Worm (Caenorhabditis elegans) whole organism, L4 larva: ENCODE data around the gene Y54E2A.9.

Experiments
- D1046.2 ChIP-seq: fragments of 200-800 bp; sonication (Bioruptor generic); IDR thresholded peaks from 2 replicates; pipeline ENCODE4 v1.3.6; 2022; ENCODE audit warnings: missing genetic modification characterization, missing compliant biosample characterization
- F49E8.2 ChIP-seq: sonication (generic microtip); optimal IDR thresholded peaks from 2 replicates; lab custom pipeline; 2016; ENCODE audit warnings: missing compliant biosample characterization, mild to moderate bottlenecking, missing genetic modification characterization, borderline replicate concordance
- aha-1 ChIP-seq: fragments of 150-350 bp; peaks from one replicate; lab custom pipeline; 2014; ENCODE audit warnings: missing biosample characterization, missing genetic modification characterization
- ceh-20 ChIP-seq: fragments of 200-800 bp; sonication (Bioruptor generic); IDR thresholded peaks from 2 replicates; pipeline ENCODE4 v1.3.6; 2022; ENCODE audit warnings: missing genetic modification reagents, missing genetic modification characterization, missing compliant biosample characterization
- ceh-32 ChIP-seq: sonication (generic microtip); optimal IDR thresholded peaks from 2 replicates; lab custom pipeline; 2016; ENCODE audit warnings: mild to moderate bottlenecking, missing genetic modification characterization, missing compliant biosample characterization; ENCODE audit not compliant: poor library complexity
- ceh-82 ChIP-seq: sonication (generic microtip); optimal IDR thresholded peaks from 2 replicates; lab custom pipeline; 2017; ENCODE audit warnings: missing biosample characterization, missing genetic modification characterization
- ces-1 ChIP-seq: fragments of 150-350 bp; sonication (generic microtip); optimal IDR thresholded peaks from 4 replicates; lab custom pipeline; 2014; ENCODE audit warnings: missing biosample characterization, missing genetic modification reagents, missing genetic modification characterization
- daf-16 ChIP-seq, 3 experiments: sonication (generic microtip); optimal IDR thresholded peaks; 2 replicates each; lab custom pipeline; 2016 to 2017; ENCODE audit warnings: missing genetic modification characterization in 3 of 3, missing genetic modification reagents in 3 of 3, mild to moderate bottlenecking in 2 of 3, missing compliant biosample characterization in 2 of 3, missing biosample characterization in 1 of 3, moderate library complexity in 1 of 3
- dmd-6 ChIP-seq: fragments of 200-800 bp; sonication (Bioruptor generic); IDR thresholded peaks from 2 replicates; pipeline ENCODE4 v1.3.6; 2022; ENCODE audit warnings: missing genetic modification reagents, missing genetic modification characterization, missing compliant biosample characterization
- duxl-1 ChIP-seq: sonication (generic microtip); optimal IDR thresholded peaks from 2 replicates; lab custom pipeline; 2016; ENCODE audit warnings: mild to moderate bottlenecking, missing genetic modification characterization, moderate library complexity, missing compliant biosample characterization; ENCODE audit not compliant: poor library complexity
- dve-1 ChIP-seq: sonication (generic microtip); optimal IDR thresholded peaks from 2 replicates; lab custom pipeline; 2017; ENCODE audit warnings: antibody characterized with exemption, mild to moderate bottlenecking, missing genetic modification characterization, missing compliant biosample characterization; ENCODE audit not compliant: insufficient read depth
- egl-43 ChIP-seq: fragments of 200-800 bp; sonication (Bioruptor generic); IDR thresholded peaks from 2 replicates; pipeline ENCODE4 v1.3.6; 2022; ENCODE audit warnings: missing genetic modification reagents, missing genetic modification characterization, missing compliant biosample characterization
- fkh-10 ChIP-seq: fragments of 150-350 bp; optimal IDR thresholded peaks from 2 replicates; lab custom pipeline; 2014; ENCODE audit warnings: missing biosample characterization, missing genetic modification reagents, missing genetic modification characterization
- hlh-30 ChIP-seq: sonication (generic microtip); optimal IDR thresholded peaks from 2 replicates; lab custom pipeline; 2017; ENCODE audit warnings: antibody characterized with exemption, mild to moderate bottlenecking, missing genetic modification characterization, missing compliant biosample characterization; ENCODE audit not compliant: insufficient read depth
- hmg-1.1 ChIP-seq: fragments of 200-800 bp; sonication (Bioruptor generic); IDR thresholded peaks from 2 replicates; pipeline ENCODE4 v1.3.6; 2022; ENCODE audit warnings: missing genetic modification reagents, missing genetic modification characterization, missing compliant biosample characterization
- lin-13 ChIP-seq: fragments of 150-350 bp; optimal IDR thresholded peaks from 2 replicates; lab custom pipeline; 2014; ENCODE audit warnings: missing biosample characterization, missing genetic modification reagents, missing genetic modification characterization
- lsy-2 ChIP-seq, 2 experiments: fragments of 150-350 bp in 1 of 2; sonication (generic microtip) in 1 of 2; optimal IDR thresholded peaks; 2 replicates each; lab custom pipeline; 2014 to 2017; ENCODE audit warnings: missing biosample characterization in 2 of 2, missing genetic modification characterization in 2 of 2
- madf-5 ChIP-seq, 2 experiments: fragments of 200-800 bp; sonication (Bioruptor generic); IDR thresholded peaks; 2 replicates each; pipeline ENCODE4 v1.3.6; 2022; ENCODE audit warnings: missing compliant biosample characterization in 2 of 2, missing genetic modification characterization in 2 of 2
- mdl-1 ChIP-seq, 2 experiments: fragments of 150-350 bp in 1 of 2; sonication (generic microtip) in 1 of 2; optimal IDR thresholded peaks; 2 replicates each; lab custom pipeline; 2014 to 2017; ENCODE audit warnings: missing biosample characterization in 2 of 2, missing genetic modification characterization in 2 of 2
- mep-1 ChIP-seq: fragments of 150-350 bp; sonication (generic microtip); optimal IDR thresholded peaks from 3 replicates; lab custom pipeline; 2014; ENCODE audit warnings: missing biosample characterization, missing genetic modification characterization
- mes-2 ChIP-seq: sonication (generic microtip); optimal IDR thresholded peaks from 2 replicates; lab custom pipeline; 2016; ENCODE audit warnings: missing genotype, mild to moderate bottlenecking, missing genetic modification characterization, missing compliant biosample characterization; ENCODE audit not compliant: poor library complexity, severe bottlenecking
- mxl-3 ChIP-seq: fragments of 200-800 bp; sonication (Bioruptor generic); optimal IDR thresholded peaks from 2 replicates; lab custom pipeline; 2018; ENCODE audit warnings: mild to moderate bottlenecking, missing genetic modification characterization, missing compliant biosample characterization
- nhr-102 ChIP-seq: sonication (generic microtip); optimal IDR thresholded peaks from 2 replicates; lab custom pipeline; 2016; ENCODE audit warnings: mild to moderate bottlenecking, missing genetic modification characterization, moderate library complexity, missing compliant biosample characterization
- nhr-11 ChIP-seq: fragments of 150-350 bp; optimal IDR thresholded peaks from 2 replicates; lab custom pipeline; 2014; ENCODE audit warnings: missing biosample characterization, missing genetic modification characterization
- nhr-111 ChIP-seq: fragments of 200-800 bp; sonication (Bioruptor generic); optimal IDR thresholded peaks from 2 replicates; lab custom pipeline; 2018; ENCODE audit warnings: mild to moderate bottlenecking, missing genetic modification characterization, missing compliant biosample characterization
- nhr-237 ChIP-seq: sonication (generic microtip); optimal IDR thresholded peaks from 2 replicates; lab custom pipeline; 2017; ENCODE audit warnings: missing biosample characterization, missing genetic modification characterization
- nhr-25 ChIP-seq: sonication (generic microtip); optimal IDR thresholded peaks from 2 replicates; lab custom pipeline; 2017; ENCODE audit warnings: missing genetic modification characterization, mild to moderate bottlenecking, missing compliant biosample characterization, antibody characterized with exemption, moderate library complexity, borderline replicate concordance; ENCODE audit not compliant: insufficient read depth
- nhr-28 ChIP-seq: fragments of 150-350 bp; optimal IDR thresholded peaks from 2 replicates; lab custom pipeline; 2014; ENCODE audit warnings: missing biosample characterization, missing genetic modification characterization
- nhr-77 ChIP-seq: fragments of 150-350 bp; optimal IDR thresholded peaks from 2 replicates; lab custom pipeline; 2014; ENCODE audit warnings: missing biosample characterization, missing genetic modification characterization
- pha-4 ChIP-seq, 2 experiments: fragments of 150-350 bp in 1 of 2; fragments of 200-800 bp in 1 of 2; sonication (Bioruptor generic) in 1 of 2; IDR thresholded peaks in 1 of 2; optimal IDR thresholded peaks in 1 of 2; 2 replicates each; pipeline versions ENCODE4 v1.3.6 to Lab custom; 2014 to 2022; ENCODE audit warnings: missing genetic modification characterization in 2 of 2, missing genetic modification reagents in 2 of 2, missing biosample characterization in 1 of 2, missing compliant biosample characterization in 1 of 2
- pqm-1 ChIP-seq: sonication (generic microtip); optimal IDR thresholded peaks from 2 replicates; lab custom pipeline; 2017; ENCODE audit warnings: missing biosample characterization, missing genetic modification characterization
- rbr-2 ChIP-seq: sonication (generic microtip); optimal IDR thresholded peaks from 2 replicates; lab custom pipeline; 2016; ENCODE audit warnings: missing genotype, missing genetic modification characterization, missing compliant biosample characterization
- set-16 ChIP-seq: fragments of 200-800 bp; sonication (Bioruptor generic); IDR thresholded peaks from 2 replicates; pipeline ENCODE4 v1.3.6; 2022; ENCODE audit warnings: missing genetic modification reagents, missing genetic modification characterization, missing compliant biosample characterization
- spr-1 ChIP-seq: sonication (generic microtip); optimal IDR thresholded peaks from 2 replicates; lab custom pipeline; 2016; ENCODE audit warnings: mild to moderate bottlenecking, missing genetic modification characterization, missing compliant biosample characterization
- unc-62 ChIP-seq, 3 experiments: fragments of 150-350 bp in 1 of 3; sonication (generic microtip); optimal IDR thresholded peaks in 2 of 3; peaks in 1 of 3; 1 replicate in 1 of 3; 2 replicates in 2 of 3; lab custom pipeline; 2014 to 2017; ENCODE audit warnings: missing biosample characterization in 3 of 3, missing genetic modification characterization in 3 of 3, missing genetic modification reagents in 3 of 3, missing genotype in 1 of 3
- zfp-2 ChIP-seq: sonication (generic microtip); optimal IDR thresholded peaks from 2 replicates; lab custom pipeline; 2016; ENCODE audit warnings: mild to moderate bottlenecking, missing genetic modification characterization, missing compliant biosample characterization
- ztf-11 ChIP-seq: fragments of 150-350 bp; optimal IDR thresholded peaks from 2 replicates; lab custom pipeline; 2014; ENCODE audit warnings: missing biosample characterization, missing genetic modification characterization

Y54E2A.9 gene

DNA sequence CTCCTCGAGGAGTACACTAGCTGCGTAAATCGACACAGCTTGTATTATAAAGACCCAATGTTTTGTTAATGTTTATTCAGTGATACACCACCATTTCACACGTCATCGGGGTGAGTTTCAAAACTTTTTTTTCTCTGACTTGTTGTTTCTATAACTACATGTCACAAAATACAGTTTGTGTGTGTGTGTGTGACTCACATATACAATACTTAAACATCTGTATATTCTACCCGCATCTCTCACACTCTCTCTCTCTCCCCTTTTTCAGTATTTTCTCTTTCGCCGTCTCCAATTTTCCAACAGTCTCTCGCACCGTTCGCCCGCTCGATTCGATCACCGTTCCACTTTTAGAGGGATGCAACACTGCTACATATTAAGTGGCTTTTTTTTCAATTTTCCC lies 25.7 kb upstream of the Y54E2A.9 start (continued):
- peak; percentile 1 for TF ChIP-seq duxl-1
- peak in 1 of 2 experiments; percentile 3 for TF ChIP-seq lsy-2 (tag; optimal IDR thresholded peaks at IDR 0.05; lab: Kevin White, UChicago)
- TF ChIP-seq rbr-2 (tag; lab: Kevin White, UChicago): no peak
- TF ChIP-seq nhr-25 (tag; lab: Kevin White, UChicago): no peak
- TF ChIP-seq nhr-77 (tag; lab: Kevin White, UChicago): peak; percentile 80
- peak; percentile 87 for TF ChIP-seq dve-1 (tag; lab: Kevin White, UChicago)
- peak; percentile 10 for TF ChIP-seq nhr-102 (tag; lab: Kevin White, UChicago)
- no peak for TF ChIP-seq daf-16 (GFP tag; optimal IDR thresholded peaks at IDR 0.05; lab: Kevin White, UChicago)
- TF ChIP-seq daf-16 (tag; optimal IDR thresholded peaks at IDR 0.05; lab: Kevin White, UChicago): peak; percentile 77
- TF ChIP-seq nhr-28 (tag; lab: Kevin White, UChicago): peak; percentile 98
- peak; percentile 28 for TF ChIP-seq hlh-30 (tag; lab: Kevin White, UChicago)
- peak; percentile 30 for TF ChIP-seq pqm-1
- no peak for TF ChIP-seq ceh-32 (tag; lab: Kevin White, UChicago)
- TF ChIP-seq lin-13 (GFP tag; lab: Kevin White, UChicago): peak; percentile 20
- TF ChIP-seq mes-2 (tag; lab: Kevin White, UChicago): peak; percentile 16
- peak; percentile 71 for TF ChIP-seq dmd-6 (GFP tag; lab: Robert Waterston, UW)
- TF ChIP-seq, all 104 proteins: peak for 21

DNA sequence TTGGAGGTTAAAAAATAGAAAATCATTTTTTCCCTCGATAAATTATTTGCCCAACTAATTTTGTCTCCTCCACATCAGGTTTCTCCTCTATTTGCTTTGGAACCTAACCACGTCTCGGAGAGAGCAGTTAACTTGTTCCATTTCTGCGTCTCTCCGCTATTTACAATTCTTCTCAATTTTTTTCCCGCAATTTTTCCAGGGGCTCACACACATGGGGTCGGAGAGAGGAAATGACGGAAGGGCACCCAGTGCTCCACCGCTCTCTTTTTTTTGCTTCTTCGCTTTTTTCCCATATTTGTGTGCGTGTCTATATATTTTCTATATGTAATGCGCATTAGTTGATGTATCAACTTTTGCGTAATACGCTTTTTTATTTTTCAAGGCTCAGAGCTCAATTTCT lies 24.8 kb upstream of the Y54E2A.9 start:
- no peak for TF ChIP-seq pha-4 (GFP tag; IDR thresholded peaks at IDR 0.05; lab: Robert Waterston, UW)
- peak; percentile 52 for TF ChIP-seq pha-4 (tag; optimal IDR thresholded peaks at IDR 0.05; lab: Kevin White, UChicago)
- peak; percentile 3 for TF ChIP-seq nhr-11 (tag; lab: Kevin White, UChicago)
- TF ChIP-seq lsy-2 (tag; optimal IDR thresholded peaks at IDR 0.05; lab: Kevin White, UChicago): peak in 1 of 2 experiments; percentile 38
- TF ChIP-seq hmg-1.1 (GFP tag; lab: Robert Waterston, UW): peak; percentile 33; the same call in 1 of the 2 replicates
- peak; percentile 13 for TF ChIP-seq mes-2 (tag; lab: Kevin White, UChicago)
- peak; percentile 27 for TF ChIP-seq aha-1
- peak; percentile 28 for TF ChIP-seq rbr-2 (tag; lab: Kevin White, UChicago)
- TF ChIP-seq madf-5 (GFP tag; IDR thresholded peaks at IDR 0.05; lab: Robert Waterston, UW): no peak
- peak; percentile 6 for TF ChIP-seq hlh-30 (tag; lab: Kevin White, UChicago)
- TF ChIP-seq mep-1 (tag; lab: Kevin White, UChicago): peak; percentile 36
- TF ChIP-seq fkh-10 (GFP tag; lab: Kevin White, UChicago): peak; percentile 29
- no peak for TF ChIP-seq F49E8.2
- no peak for TF ChIP-seq ztf-11
- peak; percentile 26 for TF ChIP-seq nhr-77 (tag; lab: Kevin White, UChicago)

DNA sequence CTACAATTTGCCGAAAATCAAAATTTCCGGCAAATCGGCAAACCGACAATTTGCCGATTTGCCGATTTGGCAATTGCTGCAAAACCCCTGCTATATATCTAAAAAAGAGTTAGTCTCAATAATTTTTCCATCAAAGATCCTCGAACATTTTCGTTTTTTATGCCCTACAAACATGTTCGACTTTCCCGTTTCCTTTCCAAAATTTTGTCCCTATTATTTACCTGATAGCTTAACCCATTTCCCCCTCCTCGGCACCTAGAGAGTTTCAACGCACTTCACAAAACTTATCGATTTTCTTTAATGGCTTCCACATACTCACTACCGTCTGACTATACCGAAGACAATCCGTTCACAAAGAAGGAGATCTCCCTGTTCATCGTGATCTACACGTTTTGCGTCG lies 22.9 kb upstream of the Y54E2A.9 start, which contains the start of gene W01D2.6:
TSS of gene W01D2.6 (plus strand) at position 301 of the 400 bp plus-strand sequence.
- TF ChIP-seq nhr-111 (GFP tag; lab: Kevin White, UChicago) (no peak), unc-62 (GFP tag; optimal IDR thresholded peaks at IDR 0.05 in 1 of 2; lab: Kevin White, UChicago) (no peak), unc-62 (tag; optimal IDR thresholded peaks at IDR 0.05; lab: Kevin White, UChicago) (no peak)

DNA sequence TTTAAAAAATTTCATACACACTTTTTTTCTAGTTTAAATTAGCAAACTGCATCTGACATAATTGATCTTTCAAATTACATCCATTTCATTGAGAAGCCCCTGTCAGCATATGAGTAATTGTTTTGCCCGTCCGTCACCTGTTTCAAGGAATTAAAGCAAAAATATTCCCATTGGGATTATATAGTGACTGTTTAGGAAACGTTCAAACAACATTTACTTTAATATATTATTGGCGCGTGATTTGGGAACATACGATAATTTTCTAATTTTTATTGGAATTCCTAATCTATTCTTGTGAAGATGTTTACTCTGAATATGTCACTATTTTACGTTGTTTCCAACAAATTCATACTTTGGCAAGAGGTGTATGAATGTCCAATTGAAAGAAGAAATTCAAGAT lies 19.9 kb upstream of the Y54E2A.9 start, which contains the start of gene srt-11:
TSS of gene srt-11 (plus strand) at position 301 of the 400 bp plus-strand sequence.
- TF ChIP-seq aha-1 (peak; percentile 4), mdl-1 (tag; optimal IDR thresholded peaks at IDR 0.05; lab: Kevin White, UChicago) (no peak)
- TF ChIP-seq, all 104 proteins: peak for 1

DNA sequence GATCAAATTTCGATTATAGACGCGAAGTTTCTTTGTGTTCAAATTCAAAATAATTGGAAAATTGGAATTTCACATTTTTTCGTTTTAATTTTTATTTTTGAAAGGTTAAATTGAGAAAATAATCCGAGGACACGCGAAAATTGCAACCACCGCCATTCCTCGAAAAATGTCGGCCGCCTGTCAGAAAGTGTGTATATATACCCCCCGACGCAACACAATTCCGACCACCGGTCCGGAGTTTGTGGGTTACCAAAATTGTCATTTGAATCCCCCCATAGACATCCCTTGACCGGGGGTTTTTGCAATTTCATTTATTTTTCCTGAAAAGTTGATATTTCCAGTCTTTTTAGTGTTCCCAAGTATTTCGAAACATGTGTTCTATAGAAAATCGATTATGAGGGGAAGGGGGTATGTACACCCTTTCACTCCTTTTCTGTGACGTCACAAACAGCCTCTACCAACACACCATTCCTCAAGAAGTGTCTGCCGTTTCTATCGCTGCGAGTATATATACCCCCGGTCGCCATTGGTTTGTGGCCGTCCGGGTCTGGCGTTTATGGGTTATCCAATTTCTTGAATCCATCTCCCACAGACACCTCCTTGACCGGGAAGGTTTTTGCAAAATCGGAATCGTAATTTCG lies 18.6 kb upstream of the Y54E2A.9 start, which contains the start of gene W01D2.3:
TSS of gene W01D2.3 (minus strand) at position 51 of the 641 bp plus-strand sequence.
- TF ChIP-seq fkh-10 (GFP tag; lab: Kevin White, UChicago): no peak
- peak; percentile 81 for TF ChIP-seq rbr-2 (tag; lab: Kevin White, UChicago)
- TF ChIP-seq ceh-20 (GFP tag; lab: Robert Waterston, UW): no peak; the same call in 1 of the 2 replicates
- peak; percentile 64 for TF ChIP-seq hlh-30 (tag; lab: Kevin White, UChicago)
- TF ChIP-seq egl-43 (GFP tag; lab: Robert Waterston, UW): peak; percentile 67
- no peak for TF ChIP-seq ces-1 (GFP tag; lab: Kevin White, UChicago)
- TF ChIP-seq set-16 (GFP tag; lab: Robert Waterston, UW): no peak; the same call in 1 of the 2 replicates
- peak; percentile 71; the same call in 1 of the 2 replicates for TF ChIP-seq D1046.2 (GFP tag; lab: Robert Waterston, UW)
- no peak for TF ChIP-seq ceh-82 (tag; lab: Kevin White, UChicago)
- peak; percentile 65 for TF ChIP-seq dmd-6 (GFP tag; lab: Robert Waterston, UW)
- peak; percentile 94 for TF ChIP-seq spr-1 (tag; lab: Kevin White, UChicago)
- peak; percentile 69 for TF ChIP-seq mxl-3
- TF ChIP-seq nhr-237 (tag; lab: Kevin White, UChicago): no peak
- peak; percentile 29 for TF ChIP-seq zfp-2
- peak; percentile 92 for TF ChIP-seq nhr-102 (tag; lab: Kevin White, UChicago)
- peak; percentile 21 for TF ChIP-seq F49E8.2
